Fruit fly (Drosophila melanogaster): ENCODE data around the gene TM9SF2.

The TM9SF2 gene

DNA sequence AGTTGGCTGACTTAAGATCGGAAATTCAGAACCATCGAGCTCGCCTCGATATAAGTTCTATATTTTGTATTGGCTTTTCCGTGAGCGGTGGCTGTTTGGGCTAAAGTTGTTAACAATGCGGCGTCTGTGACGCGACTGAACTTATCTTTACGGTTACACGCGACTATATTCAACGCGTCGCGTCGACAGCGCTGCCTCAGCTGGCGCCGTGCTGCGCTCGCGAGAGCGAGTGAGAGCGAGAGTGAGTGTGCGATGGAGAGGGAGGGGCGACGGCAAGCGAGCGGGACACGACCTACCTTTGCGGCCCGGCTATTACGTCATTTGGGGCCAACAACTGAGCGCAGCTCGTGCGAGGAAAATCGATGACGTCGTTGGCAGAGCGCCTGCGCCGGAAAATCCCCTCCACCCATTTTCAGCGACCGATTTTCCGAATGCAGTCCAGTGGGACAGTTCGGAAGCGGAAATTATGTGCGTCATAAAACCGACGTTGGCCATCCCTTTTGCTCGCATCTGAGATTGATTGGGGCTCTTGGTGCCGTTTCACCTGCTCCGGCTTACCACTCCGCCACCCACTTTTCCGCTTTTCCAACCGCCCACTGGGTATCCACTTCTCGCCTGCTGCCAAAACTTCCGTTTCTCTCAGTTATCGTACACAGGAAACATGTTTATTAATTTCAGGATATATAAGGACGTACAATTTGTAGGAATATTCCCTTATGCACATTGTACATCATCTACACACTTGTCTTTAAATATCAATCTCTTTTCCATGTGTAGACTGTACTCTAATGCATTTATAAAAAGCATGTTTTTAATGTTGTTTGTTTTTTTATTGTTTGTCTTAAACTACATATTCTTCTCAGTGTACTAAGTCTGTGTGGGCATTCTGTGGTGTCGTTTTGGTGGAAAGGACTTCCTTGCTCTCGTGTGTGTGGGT lies 19.4 kb downstream of the TM9SF2 start, which contains the start of gene Hr38 (continued):
- TF ChIP-seq Rx (GFP tag; IDR thresholded peaks at IDR 0.05) = no peak
- TF ChIP-seq org-1 (GFP tag; optimal IDR thresholded peaks at IDR 0.05) = peak; percentile 4
- TF ChIP-seq CG6854 (GFP tag; optimal IDR thresholded peaks at IDR 0.05) = peak; percentile 31
- TF ChIP-seq CG13287 (GFP tag; IDR thresholded peaks at IDR 0.05; ENCODE audit: partially characterized antibody) = peak; percentile 64
- no peak; the same call in 2 of the 3 replicates for TF ChIP-seq HLH4C (GFP tag; IDR thresholded peaks at IDR 0.05; ENCODE audit: partially characterized antibody)
- TF ChIP-seq PHDP (tag; optimal IDR thresholded peaks at IDR 0.05) = peak; percentile 62
- peak; percentile 46 for TF ChIP-seq fu2 (GFP tag; optimal IDR thresholded peaks at IDR 0.05)
- peak; percentile 35; the same call in 1 of the 2 replicates for TF ChIP-seq stc (GFP tag; IDR thresholded peaks at IDR 0.05)
- peak; percentile 29 for TF ChIP-seq CG10147 (GFP tag; optimal IDR thresholded peaks at IDR 0.05)
- no peak for TF ChIP-seq CG31365 (tag; optimal IDR thresholded peaks at IDR 0.05)
- TF ChIP-seq CG1024 (GFP tag; IDR thresholded peaks at IDR 0.05) = no peak
- TF ChIP-seq CG31224 (GFP tag; IDR thresholded peaks at IDR 0.05) = no peak
- TF ChIP-seq Fer2 (tag; optimal IDR thresholded peaks at IDR 0.05) = peak; percentile 26
- TF ChIP-seq Dll (GFP tag; IDR thresholded peaks at IDR 0.05; ENCODE audit: partially characterized antibody) = peak; percentile 33; the same call in 1 of the 4 replicates
- no peak for TF ChIP-seq CG17829 (tag; optimal IDR thresholded peaks at IDR 0.05)
- TF ChIP-seq bigmax (GFP tag; optimal IDR thresholded peaks at IDR 0.05) = no peak
- peak; percentile 45 for TF ChIP-seq Xbp1 (GFP tag; optimal IDR thresholded peaks at IDR 0.05)
- peak; percentile 66 for TF ChIP-seq CG7839 (tag; optimal IDR thresholded peaks at IDR 0.05)
- peak; percentile 13 for TF ChIP-seq D19A (tag; optimal IDR thresholded peaks at IDR 0.05)
- no peak for TF ChIP-seq Lim3 (GFP tag; IDR thresholded peaks at IDR 0.05)
- no peak for TF ChIP-seq gsb-n (tag; optimal IDR thresholded peaks at IDR 0.05)
- no peak for TF ChIP-seq dimm (GFP tag; IDR thresholded peaks at IDR 0.05)
- TF ChIP-seq Bdp1 (GFP tag; optimal IDR thresholded peaks at IDR 0.05) = no peak
- TF ChIP-seq CG2678 (tag; optimal IDR thresholded peaks at IDR 0.05) = peak; percentile 85
- TF ChIP-seq gcm (GFP tag; optimal IDR thresholded peaks at IDR 0.05) = no peak
- peak; percentile 29 for TF ChIP-seq fd3F (GFP tag; optimal IDR thresholded peaks at IDR 0.05)
- TF ChIP-seq Nf-YB (GFP tag; optimal IDR thresholded peaks at IDR 0.05) = no peak
- TF ChIP-seq CG1647 (GFP tag; optimal IDR thresholded peaks at IDR 0.05) = peak; percentile 52
- TF ChIP-seq lmd (GFP tag; IDR thresholded peaks at IDR 0.05) = peak; percentile 28; the same call in 1 of the 2 replicates
- no peak for TF ChIP-seq CG8359 (GFP tag; optimal IDR thresholded peaks at IDR 0.05; ENCODE audit: borderline replicate concordance)
- TF ChIP-seq CG15514 (GFP tag; optimal IDR thresholded peaks at IDR 0.05) = peak; percentile 41
- TF ChIP-seq Abd-B (GFP tag; optimal IDR thresholded peaks at IDR 0.05) = peak; percentile 30
- peak; percentile 10 for TF ChIP-seq CG4424 (GFP tag; optimal IDR thresholded peaks at IDR 0.05)
- peak; percentile 62 for TF ChIP-seq grau (tag; optimal IDR thresholded peaks at IDR 0.05)
- no peak for TF ChIP-seq CG32772 (GFP tag; IDR thresholded peaks at IDR 0.05)
- TF ChIP-seq unc-4 (GFP tag; IDR thresholded peaks at IDR 0.05; ENCODE audit: partially characterized antibody) = peak; percentile 45; the same call in 1 of the 2 replicates
- TF ChIP-seq Drgx (GFP tag; IDR thresholded peaks at IDR 0.05) = peak; percentile 32
- peak; percentile 46; the same call in 1 of the 3 replicates for TF ChIP-seq zen2 (GFP tag; IDR thresholded peaks at IDR 0.05; ENCODE audit: partially characterized antibody)
- no peak for TF ChIP-seq CG12236 (GFP tag; optimal IDR thresholded peaks at IDR 0.05)
- no peak for TF ChIP-seq jigr1 (GFP tag; IDR thresholded peaks at IDR 0.05)
- TF ChIP-seq Dek (tag; optimal IDR thresholded peaks at IDR 0.05) = peak; percentile 35
- TF ChIP-seq CG17186 (GFP tag; optimal IDR thresholded peaks at IDR 0.05) = no peak
- TF ChIP-seq vfl (GFP tag; optimal IDR thresholded peaks at IDR 0.05) = no peak
- peak; percentile 91 for TF ChIP-seq Med (GFP tag)
- TF ChIP-seq CG30403 (GFP tag; optimal IDR thresholded peaks at IDR 0.05) = peak; percentile 51
- TF ChIP-seq slbo (GFP tag; IDR thresholded peaks at IDR 0.05) = peak; percentile 72
- TF ChIP-seq eyg (GFP tag; optimal IDR thresholded peaks at IDR 0.05) = peak; percentile 15
- no peak for TF ChIP-seq MESR4 (GFP tag; optimal IDR thresholded peaks at IDR 0.05)
